Worm (Caenorhabditis elegans): ENCODE results near the gene pals-19.
A peak's percentile ranks its signal among the peaks of the same experiment; 100 is the strongest.

The pals-19 gene

DNA sequence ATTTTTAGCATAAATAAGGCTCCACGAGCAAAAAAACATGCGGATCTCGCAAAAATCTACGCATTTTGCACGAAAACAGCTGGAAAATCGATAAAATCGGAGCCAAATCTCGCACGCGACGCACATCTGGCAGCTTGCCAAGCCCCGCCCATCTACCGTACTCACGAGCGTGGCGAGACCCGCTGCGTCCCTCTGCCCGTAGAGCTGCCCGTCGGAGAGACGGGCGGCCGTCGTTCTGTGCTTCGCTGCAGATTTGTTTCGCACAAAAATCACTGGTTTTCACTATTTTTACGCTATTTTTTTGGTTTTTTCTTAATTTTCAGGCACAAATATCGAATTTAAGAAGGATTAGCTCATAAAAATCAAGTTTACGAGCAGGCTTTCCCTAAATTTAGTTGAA lies 17.0 kb downstream of the pals-19 start:
- TF ChIP-seq madf-5 (GFP tag; IDR thresholded peaks at IDR 0.05) (0 out of 4 replicates have a peak, but pooled peaks of 1 of the 2 experiments have one; percentile 34), daf-8 (GFP tag; IDR thresholded peaks at IDR 0.05) (no peak), Y75B8A.6 (GFP tag; IDR thresholded peaks at IDR 0.05) (no peak), egl-43 (GFP tag; IDR thresholded peaks at IDR 0.05) (peak; percentile 63), F49E8.2 (tag; optimal IDR thresholded peaks at IDR 0.05; ENCODE audit: borderline replicate concordance) (peak; percentile 34), hlh-11 (tag; optimal IDR thresholded peaks at IDR 0.05) (peak; percentile 86), cey-2 (tag; optimal IDR thresholded peaks at IDR 0.05; ENCODE audit: borderline replicate concordance, insufficient read depth) (no peak), nhr-48 (tag; optimal IDR thresholded peaks at IDR 0.05) (peak; percentile 44), ctbp-1 (GFP tag; IDR thresholded peaks at IDR 0.05) (peak; percentile 68), lin-39 (tag; optimal IDR thresholded peaks at IDR 0.05) (no peak), zfp-2 (tag; optimal IDR thresholded peaks at IDR 0.05) (peak; percentile 97), nhr-237 (tag; optimal IDR thresholded peaks at IDR 0.05) (peak; percentile 13), D1046.2 (GFP tag; IDR thresholded peaks at IDR 0.05) (no peak), lin-15B (tag; optimal IDR thresholded peaks at IDR 0.05) (peak; percentile 12), F37D6.2 (tag; optimal IDR thresholded peaks at IDR 0.05) (peak; percentile 71), unc-39 (tag; optimal IDR thresholded peaks at IDR 0.05) (no peak), tag-97 (GFP tag; IDR thresholded peaks at IDR 0.05) (no peak), F44E2.7 (GFP tag; IDR thresholded peaks at IDR 0.05) (no peak), php-3 (GFP tag; IDR thresholded peaks at IDR 0.05) (peak; percentile 16; the same call in 1 of the 2 replicates), ztf-7 (tag; optimal IDR thresholded peaks at IDR 0.05) (peak; percentile 24), nhr-10 (tag; optimal IDR thresholded peaks at IDR 0.05) (no peak), ces-1 (GFP tag; optimal IDR thresholded peaks at IDR 0.05) (no peak), ama-1 (optimal IDR thresholded peaks at IDR 0.05) (peak; percentile 95), hmg-1.1 (GFP tag; IDR thresholded peaks at IDR 0.05) (peak; percentile 84), mdt-29 (GFP tag; IDR thresholded peaks at IDR 0.05) (peak; percentile 61), dmd-6 (GFP tag; IDR thresholded peaks at IDR 0.05) (peak; percentile 82), dmd-9 (GFP tag; IDR thresholded peaks at IDR 0.05) (0 out of 2 replicates have a peak, but pooled peaks have one; percentile 64), attf-4 (tag; optimal IDR thresholded peaks at IDR 0.05) (no peak), T26A8.4 (GFP tag; IDR thresholded peaks at IDR 0.05) (peak; percentile 84), vab-7 (GFP tag; IDR thresholded peaks at IDR 0.05) (peak; percentile 45; the same call in 1 of the 2 replicates), dmd-8 (GFP tag; IDR thresholded peaks at IDR 0.05) (no peak), Y105C5A.15 (GFP tag; IDR thresholded peaks at IDR 0.05) (no peak), F10B5.3 (tag; optimal IDR thresholded peaks at IDR 0.05) (peak; percentile 68), mxl-2 (GFP tag; conservative IDR thresholded peaks at IDR 0.05) (no peak), set-16 (GFP tag; IDR thresholded peaks at IDR 0.05) (peak; percentile 96), unc-62 (GFP tag; optimal IDR thresholded peaks at IDR 0.05 in 1 of 2) (peak in 1 of 2 experiments; percentile 93), unc-62 (tag; optimal IDR thresholded peaks at IDR 0.05) (no peak), pha-4 (GFP tag; IDR thresholded peaks at IDR 0.05) (peak; percentile 82), pha-4 (tag; optimal IDR thresholded peaks at IDR 0.05) (no peak), daf-19 (GFP tag; conservative IDR thresholded peaks at IDR 0.05) (no peak), ZK337.2 (GFP tag; IDR thresholded peaks at IDR 0.05) (no peak), lsy-2 (tag; optimal IDR thresholded peaks at IDR 0.05) (peak; percentile 96 to 99), nhr-11 (tag; optimal IDR thresholded peaks at IDR 0.05) (peak; percentile 91), fkh-10 (GFP tag; optimal IDR thresholded peaks at IDR 0.05) (peak; percentile 34), zip-11 (GFP tag; IDR thresholded peaks at IDR 0.05) (no peak), sdz-12 (GFP tag; optimal IDR thresholded peaks at IDR 0.05) (no peak), mep-1 (tag; optimal IDR thresholded peaks at IDR 0.05) (peak; percentile 91), lim-7 (GFP tag; IDR thresholded peaks at IDR 0.05) (no peak), lin-13 (GFP tag; optimal IDR thresholded peaks at IDR 0.05) (peak; percentile 78), jun-1 (tag; optimal IDR thresholded peaks at IDR 0.05) (peak; percentile 54), dve-1 (tag; optimal IDR thresholded peaks at IDR 0.05; ENCODE audit: insufficient read depth) (peak; percentile 89), nhr-6 (tag; optimal IDR thresholded peaks at IDR 0.05) (peak; percentile 84)
